Worm (Caenorhabditis elegans) whole organism, L1 larva: ENCODE results near the gene fbxa-74.

Source experiments
- C16A3.4 ChIP-seq: fragments of 150-350 bp; optimal IDR thresholded peaks from 2 replicates; lab custom pipeline; 2014; ENCODE audit warnings: missing biosample characterization, missing genetic modification characterization
- C34B4.2 ChIP-seq: sonication (generic microtip); optimal IDR thresholded peaks from 2 replicates; lab custom pipeline; 2017; ENCODE audit warnings: mild to moderate bottlenecking, missing genetic modification characterization, missing compliant biosample characterization
- alr-1 ChIP-seq: fragments of 200-800 bp; sonication (Bioruptor generic); optimal IDR thresholded peaks from 2 replicates; lab custom pipeline; 2018; ENCODE audit warnings: borderline replicate concordance, mild to moderate bottlenecking, missing genetic modification characterization, missing compliant biosample characterization
- aly-2 ChIP-seq: fragments of 150-350 bp; optimal IDR thresholded peaks from 2 replicates; lab custom pipeline; 2014; ENCODE audit warnings: missing biosample characterization, missing genetic modification characterization
- ama-1 ChIP-seq: fragments of 150-350 bp; optimal IDR thresholded peaks from 2 replicates; lab custom pipeline; 2014
- ceh-8 ChIP-seq: fragments of 200-800 bp; sonication (Bioruptor generic); optimal IDR thresholded peaks from 2 replicates; lab custom pipeline; 2018; ENCODE audit warnings: mild to moderate bottlenecking, missing genetic modification characterization, moderate library complexity, missing compliant biosample characterization
- ceh-82 ChIP-seq, 3 experiments: fragments of 150-350 bp in 1 of 3; sonication (generic microtip) in 2 of 3; optimal IDR thresholded peaks; 2 replicates each; lab custom pipeline; 2014 to 2017; ENCODE audit warnings: missing biosample characterization in 3 of 3, missing genetic modification characterization in 3 of 3
- ceh-90 ChIP-seq: sonication (generic microtip); optimal IDR thresholded peaks from 2 replicates; lab custom pipeline; 2016; ENCODE audit warnings: missing genetic modification characterization, missing compliant biosample characterization
- ces-1 ChIP-seq: fragments of 150-350 bp; optimal IDR thresholded peaks from 2 replicates; lab custom pipeline; 2014; ENCODE audit warnings: missing biosample characterization, missing genetic modification reagents, missing genetic modification characterization
- dsc-1 ChIP-seq: sonication (generic microtip); optimal IDR thresholded peaks from 2 replicates; lab custom pipeline; 2016; ENCODE audit warnings: mild to moderate bottlenecking, missing genetic modification characterization, missing compliant biosample characterization
- efl-1 ChIP-seq, 4 experiments: fragments of 150-350 bp; optimal IDR thresholded peaks in 3 of 4; peaks in 1 of 4; 1 replicate in 1 of 4; 2 replicates in 3 of 4; lab custom pipeline; 2014; ENCODE audit warnings: missing biosample characterization in 2 of 4, missing genetic modification characterization in 2 of 4, missing genetic modification reagents in 2 of 4
- egl-27 ChIP-seq, 2 experiments: fragments of 150-350 bp in 1 of 2; sonication (generic microtip); optimal IDR thresholded peaks; 3 replicates each; lab custom pipeline; 2017 to 2018; ENCODE audit warnings: missing biosample characterization in 2 of 2, missing genetic modification characterization in 2 of 2, missing genetic modification reagents in 2 of 2
- elt-2 ChIP-seq: sonication (generic microtip); optimal IDR thresholded peaks from 2 replicates; lab custom pipeline; 2016; ENCODE audit warnings: missing genetic modification characterization, mild to moderate bottlenecking, inconsistent platforms, missing compliant biosample characterization, missing genetic modification reagents
- elt-3 ChIP-seq, 6 experiments: fragments of 150-350 bp in 1 of 6; sonication (generic microtip); optimal IDR thresholded peaks; 2 replicates each; lab custom pipeline; 2017 to 2018; ENCODE audit warnings: missing biosample characterization in 6 of 6, missing genetic modification characterization in 6 of 6, inconsistent platforms in 1 of 6
- ets-5 ChIP-seq: fragments of 200-800 bp; sonication (Bioruptor generic); IDR thresholded peaks from 2 replicates; pipeline ENCODE4 v1.3.6; 2022; ENCODE audit warnings: missing genetic modification characterization, missing compliant biosample characterization
- fkh-10 ChIP-seq: sonication (generic microtip); optimal IDR thresholded peaks from 2 replicates; lab custom pipeline; 2017; ENCODE audit warnings: missing biosample characterization, missing genetic modification reagents, missing genetic modification characterization
- fkh-4 ChIP-seq: sonication (generic microtip); optimal IDR thresholded peaks from 2 replicates; lab custom pipeline; 2016; ENCODE audit warnings: missing compliant biosample characterization, missing genetic modification characterization, borderline replicate concordance
- fos-1 ChIP-seq: fragments of 150-350 bp; optimal IDR thresholded peaks from 2 replicates; lab custom pipeline; 2014; ENCODE audit warnings: missing biosample characterization, missing genetic modification characterization
- hlh-17 ChIP-seq: fragments of 200-800 bp; sonication (Bioruptor generic); optimal IDR thresholded peaks from 2 replicates; lab custom pipeline; 2018; ENCODE audit warnings: missing genetic modification characterization, mild to moderate bottlenecking, missing compliant biosample characterization, moderate library complexity, borderline replicate concordance
- hlh-4 ChIP-seq: sonication (generic microtip); optimal IDR thresholded peaks from 2 replicates; lab custom pipeline; 2016; ENCODE audit warnings: mild to moderate bottlenecking, missing genetic modification characterization, missing compliant biosample characterization
- hpl-2 ChIP-seq: fragments of 150-350 bp; optimal IDR thresholded peaks from 2 replicates; lab custom pipeline; 2014; ENCODE audit warnings: missing biosample characterization, missing genetic modification reagents, missing genetic modification characterization
- isw-1 ChIP-seq: fragments of 200-800 bp; sonication (Bioruptor generic); IDR thresholded peaks from 2 replicates; pipeline ENCODE4 v1.3.6; 2022; ENCODE audit warnings: missing genetic modification characterization, missing compliant biosample characterization
- lin-13 ChIP-seq: fragments of 150-350 bp; optimal IDR thresholded peaks from 2 replicates; lab custom pipeline; 2014; ENCODE audit warnings: missing biosample characterization, missing genetic modification reagents, missing genetic modification characterization
- lin-14 ChIP-seq: fragments of 200-800 bp; sonication (Bioruptor generic); optimal IDR thresholded peaks from 2 replicates; lab custom pipeline; 2018; ENCODE audit warnings: mild to moderate bottlenecking, missing genetic modification characterization, moderate library complexity, missing compliant biosample characterization
- lin-15B ChIP-seq: fragments of 150-350 bp; sonication (generic microtip); optimal IDR thresholded peaks from 3 replicates; lab custom pipeline; 2014; ENCODE audit warnings: missing biosample characterization, missing genetic modification characterization
- lin-35 ChIP-seq, 2 experiments: fragments of 150-350 bp; optimal IDR thresholded peaks; 2 replicates each; lab custom pipeline; 2014; ENCODE audit warnings: missing biosample characterization in 2 of 2, missing genetic modification characterization in 2 of 2, missing genetic modification reagents in 2 of 2
- lir-3 ChIP-seq: sonication (generic microtip); optimal IDR thresholded peaks from 2 replicates; lab custom pipeline; 2016; ENCODE audit warnings: mild to moderate bottlenecking, missing genetic modification characterization, moderate library complexity, missing compliant biosample characterization; ENCODE audit not compliant: poor library complexity
- lsy-2 ChIP-seq, 2 experiments: fragments of 150-350 bp; optimal IDR thresholded peaks; 2 replicates each; lab custom pipeline; 2014; ENCODE audit warnings: missing biosample characterization in 2 of 2, missing genetic modification characterization in 2 of 2
- mab-9 ChIP-seq: fragments of 200-800 bp; sonication (Bioruptor generic); IDR thresholded peaks from 2 replicates; pipeline ENCODE4 v1.3.6; 2022; ENCODE audit warnings: missing genetic modification reagents, missing genetic modification characterization, missing compliant biosample characterization
- mdl-1 ChIP-seq, 2 experiments: fragments of 150-350 bp; optimal IDR thresholded peaks; 2 replicates each; lab custom pipeline; 2014 to 2017; ENCODE audit warnings: missing biosample characterization in 2 of 2, missing genetic modification characterization in 2 of 2, inconsistent platforms in 1 of 2
- mep-1 ChIP-seq: fragments of 150-350 bp; optimal IDR thresholded peaks from 2 replicates; lab custom pipeline; 2014; ENCODE audit warnings: missing biosample characterization, missing genetic modification characterization
- nhr-11 ChIP-seq: fragments of 150-350 bp; optimal IDR thresholded peaks from 2 replicates; lab custom pipeline; 2014; ENCODE audit warnings: missing biosample characterization, missing genetic modification characterization
- nhr-12 ChIP-seq: sonication (generic microtip); optimal IDR thresholded peaks from 2 replicates; lab custom pipeline; 2017; ENCODE audit warnings: missing biosample characterization, missing genetic modification characterization
- nhr-47 ChIP-seq: sonication (generic microtip); optimal IDR thresholded peaks from 2 replicates; lab custom pipeline; 2016; ENCODE audit warnings: mild to moderate bottlenecking, missing genetic modification characterization, moderate library complexity, missing compliant biosample characterization
- nhr-76 ChIP-seq: sonication (generic microtip); optimal IDR thresholded peaks from 2 replicates; lab custom pipeline; 2017; ENCODE audit warnings: missing biosample characterization, missing genetic modification characterization
- nhr-77 ChIP-seq: fragments of 150-350 bp; optimal IDR thresholded peaks from 2 replicates; lab custom pipeline; 2014; ENCODE audit warnings: missing biosample characterization, missing genetic modification characterization
- nhr-84 ChIP-seq: sonication (generic microtip); optimal IDR thresholded peaks from 2 replicates; lab custom pipeline; 2017; ENCODE audit warnings: missing biosample characterization, missing genetic modification characterization
- nhr-85 ChIP-seq: sonication (generic microtip); peaks from one replicate; lab custom pipeline; 2016; ENCODE audit warnings: missing genetic modification characterization, inconsistent platforms, missing compliant biosample characterization
- pag-3 ChIP-seq: sonication (generic microtip); optimal IDR thresholded peaks from 2 replicates; lab custom pipeline; 2017; ENCODE audit warnings: missing genetic modification characterization, mild to moderate bottlenecking, missing compliant biosample characterization, antibody characterized with exemption, borderline replicate concordance; ENCODE audit not compliant: insufficient read depth
- pqm-1 ChIP-seq: sonication (generic microtip); optimal IDR thresholded peaks from 3 replicates; lab custom pipeline; 2017; ENCODE audit warnings: missing biosample characterization, missing genetic modification characterization
- snpc-4 ChIP-seq: fragments of 150-350 bp; optimal IDR thresholded peaks from 2 replicates; lab custom pipeline; 2014; ENCODE audit warnings: missing biosample characterization, missing genetic modification characterization
- sup-37 ChIP-seq: fragments of 200-800 bp; sonication (Bioruptor generic); optimal IDR thresholded peaks from 2 replicates; lab custom pipeline; 2018; ENCODE audit warnings: mild to moderate bottlenecking, missing genetic modification characterization, missing compliant biosample characterization
- swsn-7 ChIP-seq: sonication (generic microtip); optimal IDR thresholded peaks from 2 replicates; lab custom pipeline; 2016; ENCODE audit warnings: missing genetic modification characterization, missing compliant biosample characterization
- unc-130 ChIP-seq: fragments of 150-350 bp; optimal IDR thresholded peaks from 2 replicates; lab custom pipeline; 2017; ENCODE audit warnings: missing biosample characterization, missing genetic modification characterization, inconsistent platforms
- unc-30 ChIP-seq: sonication (generic microtip); optimal IDR thresholded peaks from 2 replicates; lab custom pipeline; 2017; ENCODE audit warnings: missing biosample characterization, missing genetic modification characterization
- unc-98 ChIP-seq: fragments of 200-800 bp; sonication (Bioruptor generic); IDR thresholded peaks from 2 replicates; pipeline ENCODE4 v1.3.6; 2022; ENCODE audit warnings: missing genetic modification characterization, missing compliant biosample characterization
- vab-15 ChIP-seq: sonication (generic microtip); optimal IDR thresholded peaks from 2 replicates; lab custom pipeline; 2017; ENCODE audit warnings: missing genotype, mild to moderate bottlenecking, missing genetic modification characterization, missing compliant biosample characterization
- xbp-1 ChIP-seq: sonication (generic microtip); optimal IDR thresholded peaks from 2 replicates; lab custom pipeline; 2016; ENCODE audit warnings: missing genetic modification characterization, missing compliant biosample characterization
- ztf-11 ChIP-seq, 2 experiments: sonication (generic microtip); optimal IDR thresholded peaks; 2 replicates each; lab custom pipeline; 2016 to 2017; ENCODE audit warnings: missing genetic modification characterization in 2 of 2, missing biosample characterization in 1 of 2, missing compliant biosample characterization in 1 of 2

The fbxa-74 gene

DNA sequence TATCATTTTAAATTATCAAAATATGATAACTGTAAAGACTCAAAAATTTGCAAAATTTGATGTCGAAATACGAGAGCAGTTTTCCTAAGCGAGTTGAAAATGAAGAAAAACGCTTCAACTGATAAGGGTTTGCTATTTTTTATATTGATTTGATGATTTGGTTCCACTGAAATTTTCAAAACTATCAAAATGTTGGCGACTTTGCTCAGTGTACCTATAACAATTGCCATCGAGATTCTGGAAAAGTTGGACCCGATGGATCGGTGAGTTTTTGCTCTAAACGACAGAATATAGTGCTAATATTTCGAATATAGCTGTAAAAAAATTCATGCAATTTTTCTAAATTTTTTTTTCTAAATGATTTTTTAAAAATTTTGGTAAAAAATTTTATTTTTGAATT lies 7.0 kb upstream of the fbxa-74 start, which contains the start of the genes fbxa-13 and Y22D7AR.2:
TSS of gene fbxa-13 (minus strand) at position 101 of the 400 bp plus-strand sequence.
TSS of gene Y22D7AR.2 (plus strand) at position 148 of the 400 bp plus-strand sequence.
- TF ChIP-seq sup-37 = no peak
- TF ChIP-seq mdl-1 (tag; optimal IDR thresholded peaks at IDR 0.05; lab: Kevin White, UChicago) = no peak
- TF ChIP-seq ztf-11 (tag; optimal IDR thresholded peaks at IDR 0.05; lab: Kevin White, UChicago) = no peak
- TF ChIP-seq mab-9 = no peak
- TF ChIP-seq nhr-85 (tag; lab: Kevin White, UChicago) = no peak
- TF ChIP-seq hlh-17 = no peak
- no peak for TF ChIP-seq pag-3 (tag; lab: Kevin White, UChicago)
- TF ChIP-seq isw-1 (GFP tag; lab: Robert Waterston, UW) = no peak
- no peak for TF ChIP-seq lir-3 (tag; lab: Kevin White, UChicago)
- TF ChIP-seq lin-14 (GFP tag; lab: Kevin White, UChicago) = no peak
- TF ChIP-seq nhr-77 = no peak
- TF ChIP-seq hlh-4 (tag; lab: Kevin White, UChicago) = no peak
- TF ChIP-seq nhr-12 (tag; lab: Kevin White, UChicago) = no peak
- TF ChIP-seq mep-1 (tag; lab: Kevin White, UChicago) = no peak
- TF ChIP-seq unc-30 (tag; lab: Kevin White, UChicago) = no peak
- TF ChIP-seq nhr-84 (tag; lab: Kevin White, UChicago) = no peak

DNA sequence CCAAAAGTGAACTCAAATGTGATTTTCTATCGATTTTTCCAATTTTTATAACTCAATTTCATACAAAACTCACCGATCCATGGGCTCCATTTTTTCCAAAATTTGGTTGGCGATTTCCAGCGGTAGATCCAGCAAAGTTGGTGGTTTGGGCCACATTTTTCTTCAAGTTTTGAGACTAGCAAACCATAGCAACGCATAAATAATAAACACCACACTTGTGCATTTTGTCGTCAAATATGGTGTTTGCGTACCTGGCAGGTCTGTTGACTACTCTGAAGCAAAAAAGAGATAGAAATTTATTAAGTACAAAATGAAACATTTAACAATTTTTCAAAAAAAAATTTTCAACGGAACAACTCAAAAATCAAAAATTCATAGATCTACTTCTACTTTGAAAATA lies 6.5 kb upstream of the fbxa-74 start:
- no peak for TF ChIP-seq ceh-8 (GFP tag; lab: Kevin White, UChicago)
- peak; percentile 12 for TF ChIP-seq C16A3.4
- no peak for TF ChIP-seq alr-1
- no peak for TF ChIP-seq nhr-85 (tag; lab: Kevin White, UChicago)
- TF ChIP-seq hlh-17 = no peak
- no peak for TF ChIP-seq aly-2 (tag; lab: Kevin White, UChicago)
- no peak for TF ChIP-seq lin-13 (GFP tag; lab: Kevin White, UChicago)
- no peak for TF ChIP-seq fos-1 (tag; lab: Kevin White, UChicago)
- no peak for TF ChIP-seq elt-3 (tag; optimal IDR thresholded peaks at IDR 0.05; lab: Kevin White, UChicago)
- no peak for TF ChIP-seq unc-98 (GFP tag; lab: Robert Waterston, UW)
- TF ChIP-seq fkh-10 = no peak
- TF ChIP-seq ces-1 (GFP tag; lab: Kevin White, UChicago) = no peak
- TF ChIP-seq lsy-2 (tag; optimal IDR thresholded peaks at IDR 0.05; lab: Kevin White, UChicago) = no peak
- TF ChIP-seq pqm-1 (tag; lab: Kevin White, UChicago) = no peak
- no peak for TF ChIP-seq unc-130
- peak in 1 of 3 experiments; percentile 11 for TF ChIP-seq ceh-82 (tag; optimal IDR thresholded peaks at IDR 0.05; lab: Kevin White, UChicago)
- TF ChIP-seq vab-15 (tag; lab: Kevin White, UChicago) = no peak
- no peak for TF ChIP-seq nhr-11 (tag; lab: Kevin White, UChicago)
- no peak for TF ChIP-seq lin-15B (tag; lab: Kevin White, UChicago)
- TF ChIP-seq nhr-84 (tag; lab: Kevin White, UChicago) = no peak
- no peak for TF ChIP-seq fkh-4 (tag; lab: Kevin White, UChicago)
- peak; percentile 29 to 44 for TF ChIP-seq efl-1 (optimal IDR thresholded peaks at IDR 0.05; lab: Kevin White, UChicago)
- peak; percentile 44 to 74 for TF ChIP-seq efl-1 (GFP tag; optimal IDR thresholded peaks at IDR 0.05 in 1 of 2; lab: Kevin White, UChicago)
- no peak for TF ChIP-seq ama-1 (lab: Kevin White, UChicago)
- TF ChIP-seq unc-30 (tag; lab: Kevin White, UChicago) = no peak
- no peak for TF ChIP-seq elt-2 (tag; lab: Kevin White, UChicago)
- TF ChIP-seq egl-27 (tag; optimal IDR thresholded peaks at IDR 0.05; lab: Kevin White, UChicago) = no peak
- no peak for TF ChIP-seq ceh-90
- peak in 1 of 2 experiments; percentile 40 for TF ChIP-seq lin-35 (GFP tag; optimal IDR thresholded peaks at IDR 0.05; lab: Kevin White, UChicago)
- no peak for TF ChIP-seq pag-3 (tag; lab: Kevin White, UChicago)
- TF ChIP-seq nhr-47 = no peak
- TF ChIP-seq snpc-4 (tag; lab: Kevin White, UChicago) = no peak
- TF ChIP-seq ets-5 = no peak
- peak; percentile 29 for TF ChIP-seq swsn-7
- TF ChIP-seq lin-14 (GFP tag; lab: Kevin White, UChicago) = no peak
- no peak for TF ChIP-seq dsc-1
- no peak for TF ChIP-seq hpl-2
- TF ChIP-seq isw-1 (GFP tag; lab: Robert Waterston, UW) = no peak
- no peak for TF ChIP-seq nhr-76 (tag; lab: Kevin White, UChicago)
- TF ChIP-seq C34B4.2 (tag; lab: Kevin White, UChicago) = no peak
- peak; percentile 35 for TF ChIP-seq mep-1 (tag; lab: Kevin White, UChicago)
- TF ChIP-seq mab-9 = no peak
- TF ChIP-seq xbp-1 (tag; lab: Kevin White, UChicago) = no peak
